Worm (Caenorhabditis elegans): ENCODE results near the gene F39H12.3.

- TF ChIP-seq snpc-4 (tag; optimal IDR thresholded peaks at IDR 0.05) (no peak), fkh-10 (GFP tag; optimal IDR thresholded peaks at IDR 0.05) (peak; percentile 17), Y116A8C.19 (tag; optimal IDR thresholded peaks at IDR 0.05; ENCODE audit: borderline replicate concordance) (no peak), mep-1 (tag; optimal IDR thresholded peaks at IDR 0.05) (peak; percentile 21)
These were observed 15.4 kb downstream of the F39H12.3 start for ce11 chrX:825924-826323.
